Worm (Caenorhabditis elegans) whole organism, L4 larva: ENCODE data around the gene sdz-6.

Source experiments
- ctbp-1 ChIP-seq: fragments of 200-800 bp; sonication (Bioruptor generic); IDR thresholded peaks from 2 replicates; pipeline ENCODE4 v1.3.6; 2022; ENCODE audit warnings: missing genetic modification reagents, missing genetic modification characterization, missing compliant biosample characterization
- egl-27 ChIP-seq: sonication (generic microtip); optimal IDR thresholded peaks from 3 replicates; lab custom pipeline; 2017; ENCODE audit warnings: missing biosample characterization, missing genetic modification reagents, missing genetic modification characterization

- no peak for TF ChIP-seq egl-27 (tag; lab: Kevin White, UChicago)
- no peak for TF ChIP-seq ctbp-1 (GFP tag; lab: Robert Waterston, UW)
Measured at ce11 chrV:19297510-19297909, 22.9 kb upstream of the sdz-6 start, which contains the start of gene fbxb-60.
